Fruit fly (Drosophila melanogaster) whole organism, prepupa: ENCODE results near the gene Patj.

Experiments used
- Blimp-1 ChIP-seq: fragments of 200-800 bp; sonication (Bioruptor generic); optimal IDR thresholded peaks from 3 replicates; lab custom pipeline; 2017; ENCODE audit warnings: missing biosample characterization, missing genetic modification characterization, mild to moderate bottlenecking, moderate library complexity, missing genetic modification reagents
- CG10631 ChIP-seq: fragments of 200-800 bp; sonication (Bioruptor generic); optimal IDR thresholded peaks from 2 replicates; lab custom pipeline; 2016; ENCODE audit warnings: missing biosample characterization, missing genetic modification characterization
- CG10669 ChIP-seq: fragments of 200-800 bp; sonication (Bioruptor generic); optimal IDR thresholded peaks from 3 replicates; lab custom pipeline; 2018; ENCODE audit warnings: missing biosample characterization, mild to moderate bottlenecking, missing genetic modification characterization, moderate library complexity
- CG11294 ChIP-seq: fragments of 200-800 bp; sonication (Bioruptor generic); IDR thresholded peaks from 2 replicates; pipeline ENCODE4 v1.3.6; 2022; ENCODE audit warnings: missing biosample characterization, missing genetic modification characterization
- CG11902 ChIP-seq: fragments of 200-800 bp; sonication (Bioruptor generic); optimal IDR thresholded peaks from 3 replicates; lab custom pipeline; 2016; ENCODE audit warnings: missing biosample characterization, missing genetic modification characterization
- CG15336 ChIP-seq: fragments of 200-800 bp; sonication (Bioruptor generic); IDR thresholded peaks from 2 replicates; pipeline ENCODE4 v1.3.6; 2022; ENCODE audit warnings: missing biosample characterization, missing genetic modification characterization
- CG1621 ChIP-seq: fragments of 200-800 bp; sonication (Bioruptor generic); optimal IDR thresholded peaks from 3 replicates; lab custom pipeline; 2018; ENCODE audit warnings: missing biosample characterization, mild to moderate bottlenecking, missing genetic modification characterization
- CG31627 ChIP-seq: fragments of 200-800 bp; sonication (Bioruptor generic); optimal IDR thresholded peaks from 3 replicates; lab custom pipeline; 2016; ENCODE audit warnings: missing biosample characterization, missing genetic modification characterization
- CG34406 ChIP-seq: fragments of 200-800 bp; sonication (Bioruptor generic); optimal IDR thresholded peaks from 3 replicates; lab custom pipeline; 2016; ENCODE audit warnings: missing biosample characterization, missing genetic modification characterization
- CG3919 ChIP-seq: fragments of 200-800 bp; sonication (Bioruptor generic); optimal IDR thresholded peaks from 3 replicates; lab custom pipeline; 2016; ENCODE audit warnings: missing biosample characterization, missing genetic modification characterization
- CG4318 ChIP-seq: fragments of 200-800 bp; sonication (Bioruptor generic); optimal IDR thresholded peaks from 3 replicates; lab custom pipeline; 2017; ENCODE audit warnings: missing biosample characterization, mild to moderate bottlenecking, missing genetic modification characterization
- CG6163 ChIP-seq: fragments of 200-800 bp; sonication (Bioruptor generic); IDR thresholded peaks from 3 replicates; pipeline ENCODE4 v1.3.6; 2022; ENCODE audit warnings: missing biosample characterization, missing genetic modification characterization
- CG6792 ChIP-seq: fragments of 200-800 bp; sonication (Bioruptor generic); optimal IDR thresholded peaks from 3 replicates; lab custom pipeline; 2016; ENCODE audit warnings: missing biosample characterization, missing genetic modification characterization
- CG6808 ChIP-seq: fragments of 200-800 bp; sonication (Bioruptor generic); optimal IDR thresholded peaks from 3 replicates; lab custom pipeline; 2017; ENCODE audit warnings: missing biosample characterization, missing genetic modification characterization, mild to moderate bottlenecking, moderate library complexity, missing genetic modification reagents
- CG8119 ChIP-seq: fragments of 200-800 bp; sonication (Bioruptor generic); IDR thresholded peaks from 3 replicates; pipeline ENCODE4 v1.3.6; 2022; ENCODE audit warnings: missing biosample characterization, missing genetic modification characterization
- CG8319 ChIP-seq: fragments of 200-800 bp; sonication (Bioruptor generic); optimal IDR thresholded peaks from 3 replicates; lab custom pipeline; 2016; ENCODE audit warnings: missing biosample characterization, missing genetic modification characterization
- CG8632 ChIP-seq: fragments of 200-800 bp; sonication (Bioruptor generic); optimal IDR thresholded peaks from 3 replicates; lab custom pipeline; 2016; ENCODE audit warnings: missing biosample characterization, missing genetic modification characterization
- Eip78C ChIP-seq: fragments of 200-800 bp; sonication (Bioruptor generic); peaks from one replicate; lab custom pipeline; 2016; ENCODE audit warnings: missing biosample characterization, missing genetic modification characterization
- Eip93F ChIP-seq: fragments of 200-800 bp; sonication (Bioruptor generic); optimal IDR thresholded peaks from 2 replicates; lab custom pipeline; 2016; ENCODE audit warnings: missing biosample characterization, mild to moderate bottlenecking, missing genetic modification characterization
- Gug ChIP-seq: fragments of 200-800 bp; sonication (Bioruptor generic); IDR thresholded peaks from 2 replicates; pipeline ENCODE4 v1.3.6; 2022; ENCODE audit warnings: missing biosample characterization, missing genetic modification characterization
- Hr39 ChIP-seq: fragments of 200-800 bp; sonication (Bioruptor generic); optimal IDR thresholded peaks from 2 replicates; lab custom pipeline; 2016; ENCODE audit warnings: missing biosample characterization, missing genetic modification characterization
- Lpt ChIP-seq: fragments of 200-800 bp; sonication (Bioruptor generic); optimal IDR thresholded peaks from 3 replicates; lab custom pipeline; 2016; ENCODE audit warnings: missing biosample characterization, missing genetic modification characterization
- OdsH ChIP-seq: fragments of 200-800 bp; sonication (Bioruptor generic); optimal IDR thresholded peaks from 3 replicates; lab custom pipeline; 2016; ENCODE audit warnings: missing biosample characterization, missing genetic modification characterization
- Smox ChIP-seq: fragments of 200-800 bp; sonication (Bioruptor generic); optimal IDR thresholded peaks from 3 replicates; lab custom pipeline; 2016; ENCODE audit warnings: missing biosample characterization, missing genetic modification characterization
- Sox14 ChIP-seq: fragments of 200-800 bp; sonication (Bioruptor generic); optimal IDR thresholded peaks from 3 replicates; lab custom pipeline; 2016; ENCODE audit warnings: missing biosample characterization, missing genetic modification characterization
- Sox15 ChIP-seq: fragments of 200-800 bp; sonication (Bioruptor generic); optimal IDR thresholded peaks from 3 replicates; lab custom pipeline; 2016; ENCODE audit warnings: missing biosample characterization, missing genetic modification characterization
- acj6 ChIP-seq: fragments of 200-800 bp; sonication (Bioruptor generic); optimal IDR thresholded peaks from 3 replicates; lab custom pipeline; 2016; ENCODE audit warnings: missing biosample characterization, missing genetic modification characterization
- dsx ChIP-seq: fragments of 200-800 bp; optimal IDR thresholded peaks from 3 replicates; lab custom pipeline; 2019; ENCODE audit warnings: missing biosample characterization, mild to moderate bottlenecking, missing genetic modification characterization, moderate library complexity; ENCODE audit not compliant: poor library complexity, severe bottlenecking
- eg ChIP-seq: fragments of 200-800 bp; sonication (Bioruptor generic); IDR thresholded peaks from 3 replicates; pipeline ENCODE4 v1.3.6; 2022; ENCODE audit warnings: missing biosample characterization, missing genetic modification characterization
- fd85E ChIP-seq: fragments of 200-800 bp; sonication (Bioruptor generic); optimal IDR thresholded peaks from 3 replicates; lab custom pipeline; 2016; ENCODE audit warnings: missing biosample characterization, missing genetic modification characterization
- fkh ChIP-seq: fragments of 200-800 bp; sonication (Bioruptor generic); optimal IDR thresholded peaks from 3 replicates; lab custom pipeline; 2017; ENCODE audit warnings: missing biosample characterization, mild to moderate bottlenecking, missing genetic modification characterization, moderate library complexity
- lz ChIP-seq: fragments of 200-800 bp; sonication (Bioruptor generic); optimal IDR thresholded peaks from 3 replicates; lab custom pipeline; 2016; ENCODE audit warnings: missing biosample characterization, missing genetic modification characterization
- pdm3 ChIP-seq: fragments of 200-800 bp; sonication (Bioruptor generic); optimal IDR thresholded peaks from 3 replicates; lab custom pipeline; 2016; ENCODE audit warnings: missing biosample characterization, missing genetic modification characterization
- ss ChIP-seq, 2 experiments: fragments of 200-800 bp; sonication (Bioruptor generic); optimal IDR thresholded peaks; 2 replicates in 1 of 2; 3 replicates in 1 of 2; lab custom pipeline; 2017 to 2018; ENCODE audit warnings: mild to moderate bottlenecking in 2 of 2, missing biosample characterization in 2 of 2, missing genetic modification characterization in 2 of 2, moderate library complexity in 1 of 2
- svp ChIP-seq: fragments of 200-800 bp; sonication (Bioruptor generic); peaks from one replicate; lab custom pipeline; 2016; ENCODE audit warnings: missing biosample characterization, missing genetic modification characterization
- vri ChIP-seq: fragments of 200-800 bp; sonication (Bioruptor generic); optimal IDR thresholded peaks from 3 replicates; lab custom pipeline; 2016; ENCODE audit warnings: missing biosample characterization, mild to moderate bottlenecking, missing genetic modification characterization

Gene Patj

DNA sequence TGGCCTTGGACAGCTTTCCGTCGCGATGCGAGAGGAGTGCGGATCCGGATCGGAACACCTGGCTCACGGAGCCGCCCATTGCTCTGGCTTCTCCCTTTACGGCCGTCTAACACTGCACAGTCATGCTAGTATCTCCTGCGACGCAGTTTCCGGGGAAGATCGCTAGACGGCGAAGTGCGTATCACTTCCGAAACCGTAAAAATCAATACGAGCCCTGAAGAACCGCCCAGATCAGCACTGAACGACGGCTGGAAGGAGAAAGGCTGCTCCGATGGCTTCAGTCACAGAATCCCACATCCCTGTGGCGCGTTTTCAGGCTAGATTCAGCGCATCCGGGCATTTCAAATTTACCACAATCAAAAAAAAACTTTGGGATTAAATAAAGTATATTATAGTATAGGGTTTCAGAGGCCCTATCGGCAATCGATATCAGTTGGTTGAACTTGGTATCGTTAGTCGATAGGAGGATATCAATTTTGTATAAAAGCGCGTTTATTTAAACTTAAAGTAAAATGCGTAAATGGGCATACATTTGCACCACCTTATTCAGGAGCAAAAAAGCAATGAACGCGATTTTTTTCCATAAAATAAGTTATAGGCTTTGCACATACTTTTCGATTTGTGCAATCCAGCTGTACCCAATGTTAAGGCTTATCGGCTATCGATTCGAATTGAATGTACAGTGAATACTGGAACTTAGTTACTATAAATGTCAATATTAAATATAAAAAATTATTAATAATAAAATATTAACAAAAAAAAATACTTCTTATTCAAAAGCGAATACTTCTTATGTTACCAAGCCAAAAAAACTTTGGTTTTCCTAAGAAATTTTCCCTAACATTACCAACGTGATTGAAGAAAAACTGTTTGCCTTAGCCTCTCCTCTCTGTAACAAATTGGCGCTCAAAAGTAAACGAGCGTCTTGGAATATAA is 23.6 kb upstream of the Patj start, which contains the start of the genes CG13933 and PolD2 (continued):
- TF ChIP-seq Smox (GFP tag; lab: Kevin White, UChicago): peak; percentile 91
- TF ChIP-seq CG1621 (tag; lab: Kevin White, UChicago): no peak
- TF ChIP-seq CG34406 (GFP tag; lab: Kevin White, UChicago): peak; percentile 99
- peak; percentile 93 for TF ChIP-seq pdm3 (GFP tag; lab: Kevin White, UChicago)
- TF ChIP-seq CG15336 (GFP tag; lab: Robert Waterston, UW): peak; percentile 99
- TF ChIP-seq CG11294 (GFP tag; lab: Robert Waterston, UW): peak; percentile 78
- peak; percentile 97 for TF ChIP-seq CG10631 (GFP tag; lab: Kevin White, UChicago)
- peak; percentile 93 for TF ChIP-seq CG31627
- TF ChIP-seq Gug (GFP tag; lab: Robert Waterston, UW): peak; percentile 84
- TF ChIP-seq CG10669 (GFP tag; lab: Kevin White, UChicago): peak; percentile 86
- peak in 1 of 2 experiments; percentile 97 for TF ChIP-seq ss (GFP tag; optimal IDR thresholded peaks at IDR 0.05; lab: Kevin White, UChicago)
- TF ChIP-seq Hr39 (GFP tag; lab: Kevin White, UChicago): peak; percentile 93
- peak; percentile 97 for TF ChIP-seq svp
- peak; percentile 67 for TF ChIP-seq Blimp-1 (GFP tag; lab: Kevin White, UChicago)
- peak; percentile 99 for TF ChIP-seq acj6
- peak; percentile 94 for TF ChIP-seq Sox14 (GFP tag; lab: Kevin White, UChicago)
- peak; percentile 60 for TF ChIP-seq CG8319 (GFP tag; lab: Kevin White, UChicago)
- TF ChIP-seq CG6163 (GFP tag; lab: Robert Waterston, UW): peak; percentile 100
- peak; percentile 93 for TF ChIP-seq CG6792
- no peak for TF ChIP-seq vri (GFP tag; lab: Kevin White, UChicago)
- TF ChIP-seq Eip78C (GFP tag; lab: Kevin White, UChicago): peak; percentile 99
- TF ChIP-seq CG8119 (GFP tag; lab: Robert Waterston, UW): peak; percentile 99
- no peak for TF ChIP-seq CG3919 (GFP tag; lab: Kevin White, UChicago)
- TF ChIP-seq dsx: peak; percentile 98
- peak; percentile 99 for TF ChIP-seq OdsH (GFP tag; lab: Kevin White, UChicago)
- TF ChIP-seq CG4318 (GFP tag; lab: Kevin White, UChicago): no peak
- TF ChIP-seq Lpt (GFP tag; lab: Kevin White, UChicago): peak; percentile 96
- TF ChIP-seq CG6808 (GFP tag; lab: Kevin White, UChicago): no peak
- TF ChIP-seq CG8632 (GFP tag; lab: Kevin White, UChicago): peak; percentile 99
- TF ChIP-seq CG11902: peak; percentile 79

DNA sequence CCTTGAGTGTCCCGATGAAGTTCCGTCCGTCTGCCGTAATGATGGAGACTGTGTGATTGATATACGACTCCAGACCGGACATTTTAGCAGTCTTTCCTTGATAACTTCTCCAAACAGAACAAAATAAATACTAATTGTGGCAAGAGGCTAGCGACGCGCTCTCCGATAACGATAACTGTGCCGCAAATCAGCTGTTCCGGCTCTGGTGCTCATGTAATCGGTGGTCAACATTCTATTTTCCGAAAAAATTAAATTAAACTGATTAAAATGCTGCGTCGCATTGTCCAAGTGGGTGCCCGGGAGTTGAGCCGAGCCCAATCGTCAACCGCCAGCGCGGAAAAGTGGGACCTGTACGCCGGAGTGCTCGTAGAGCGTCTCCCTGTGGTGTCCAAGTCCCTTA is 21.4 kb upstream of the Patj start, which contains the start of the genes CG2021 and mRpL46:
Gene CG2021, minus strand, starts transcription at position 163 of the 400 bp plus-strand sequence.
Gene mRpL46, plus strand, starts transcription at position 191 of the 400 bp plus-strand sequence.
- TF ChIP-seq Sox15 (GFP tag; lab: Kevin White, UChicago) (no peak), CG10631 (GFP tag; lab: Kevin White, UChicago) (no peak), lz (GFP tag; lab: Kevin White, UChicago) (no peak), Eip93F (GFP tag; lab: Kevin White, UChicago) (no peak)

DNA sequence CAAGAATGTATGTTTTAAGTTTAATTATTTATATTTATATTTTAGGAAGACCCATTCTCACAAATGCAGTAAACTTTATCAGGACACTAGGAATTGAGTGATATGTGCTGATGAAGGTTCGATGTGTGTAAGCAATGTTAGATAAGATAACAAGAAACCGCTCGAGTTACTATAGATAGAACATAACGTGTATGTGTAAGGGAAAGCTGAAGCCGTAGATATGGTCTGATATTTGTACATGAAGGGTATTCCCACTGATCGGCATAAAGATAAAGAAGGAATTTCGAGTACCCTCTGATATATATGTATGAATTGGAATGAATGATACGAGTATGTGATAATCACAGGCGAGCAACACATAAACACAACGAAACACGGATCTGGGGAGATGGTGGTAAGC is 14.5 kb upstream of the Patj start:
- no peak for TF ChIP-seq fd85E (GFP tag; lab: Kevin White, UChicago)
- peak; percentile 43 for TF ChIP-seq vri (GFP tag; lab: Kevin White, UChicago)

DNA sequence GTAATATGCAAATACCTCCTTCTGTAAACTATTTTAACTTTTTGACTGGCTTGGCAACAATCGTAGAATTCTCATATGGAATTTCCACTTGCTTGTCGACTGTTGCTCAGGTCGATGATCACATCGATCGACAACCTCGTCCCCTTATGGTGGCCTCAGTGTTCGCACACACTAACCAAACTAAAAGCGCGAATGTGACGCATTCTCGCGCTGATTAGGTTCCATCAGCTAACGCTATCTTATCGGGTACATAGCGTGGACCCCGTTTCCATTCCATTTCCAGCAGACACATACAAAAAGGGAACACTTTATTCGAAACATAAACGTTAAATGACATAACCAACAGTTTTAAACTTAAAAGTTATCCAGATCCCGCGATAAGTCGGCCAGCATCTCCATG is 9.3 kb upstream of the Patj start:
- TF ChIP-seq vri (GFP tag; lab: Kevin White, UChicago) (peak; percentile 49), fkh (GFP tag; lab: Kevin White, UChicago) (no peak), Smox (GFP tag; lab: Kevin White, UChicago) (no peak), eg (GFP tag; lab: Robert Waterston, UW) (no peak), CG6163 (GFP tag; lab: Robert Waterston, UW) (no peak)
